Fruit fly (Drosophila melanogaster): Measurements from ENCODE around the gene CG4884.

CG4884 gene

dm6 chr3R:27947682-27948245 is 11.3 kb downstream of the CG4884 start, which contains the start of gene mfrn (continued):
- TF ChIP-seq HmgZ (tag; optimal IDR thresholded peaks at IDR 0.05) (peak; percentile 30), Side (GFP tag; optimal IDR thresholded peaks at IDR 0.05) (no peak), gfzf (GFP tag; optimal IDR thresholded peaks at IDR 0.05) (peak; percentile 84), CG16779 (GFP tag; IDR thresholded peaks at IDR 0.05) (no peak), CG31441 (GFP tag; IDR thresholded peaks at IDR 0.05) (no peak), sima (GFP tag; optimal IDR thresholded peaks at IDR 0.05) (no peak), MESR4 (GFP tag; optimal IDR thresholded peaks at IDR 0.05) (peak; percentile 74), amos (GFP tag; IDR thresholded peaks at IDR 0.05; ENCODE audit: partially characterized antibody) (peak; percentile 26; the same call in 1 of the 2 replicates), CG15073 (GFP tag; optimal IDR thresholded peaks at IDR 0.05) (no peak), NFAT (GFP tag; IDR thresholded peaks at IDR 0.05) (no peak), repo (GFP tag; optimal IDR thresholded peaks at IDR 0.05) (no peak), CG15479 (GFP tag; optimal IDR thresholded peaks at IDR 0.05) (peak; percentile 36), CG11504 (tag; optimal IDR thresholded peaks at IDR 0.05) (no peak), BtbVII (GFP tag; optimal IDR thresholded peaks at IDR 0.05) (no peak), CG6854 (GFP tag; optimal IDR thresholded peaks at IDR 0.05) (no peak), insv (GFP tag; optimal IDR thresholded peaks at IDR 0.05) (no peak), CG8290 (GFP tag; optimal IDR thresholded peaks at IDR 0.05) (no peak), CG8290 (tag; optimal IDR thresholded peaks at IDR 0.05) (peak in 1 of 2 experiments; percentile 35), chn (GFP tag; optimal IDR thresholded peaks at IDR 0.05) (peak; percentile 10), CG17912 (GFP tag; optimal IDR thresholded peaks at IDR 0.05) (no peak), CG13287 (GFP tag; IDR thresholded peaks at IDR 0.05; ENCODE audit: partially characterized antibody) (peak; percentile 26; the same call in 1 of the 2 replicates), pzg (GFP tag; optimal IDR thresholded peaks at IDR 0.05) (peak; percentile 68), lab (GFP tag; optimal IDR thresholded peaks at IDR 0.05) (no peak), esg (GFP tag; conservative IDR thresholded peaks at IDR 0.05) (no peak), dm (GFP tag; optimal IDR thresholded peaks at IDR 0.05) (peak; percentile 62), klu (GFP tag; IDR thresholded peaks at IDR 0.05) (peak; percentile 16; the same call in 1 of the 2 replicates), Med (GFP tag) (peak; percentile 69), zfh1 (GFP tag; IDR thresholded peaks at IDR 0.05) (0 out of 3 replicates have a peak, but pooled peaks have one; percentile 14), CG34224 (GFP tag; IDR thresholded peaks at IDR 0.05; ENCODE audit: partially characterized antibody) (peak; percentile 29; the same call in 1 of the 3 replicates), CG9797 (GFP tag; optimal IDR thresholded peaks at IDR 0.05) (peak; percentile 66), Bgb (GFP tag; IDR thresholded peaks at IDR 0.05; ENCODE audit: partially characterized antibody) (peak; percentile 39; the same call in 1 of the 2 replicates), row (GFP tag; IDR thresholded peaks at IDR 0.05) (peak; percentile 5; the same call in 1 of the 3 replicates), tll (GFP tag; optimal IDR thresholded peaks at IDR 0.05) (no peak), CG10267 (tag; optimal IDR thresholded peaks at IDR 0.05) (no peak), CG4404 (GFP tag; IDR thresholded peaks at IDR 0.05) (no peak), D19A (tag; optimal IDR thresholded peaks at IDR 0.05) (no peak), Ets97D (GFP tag; optimal IDR thresholded peaks at IDR 0.05) (no peak), ro (GFP tag; IDR thresholded peaks at IDR 0.05) (no peak), seq (GFP tag; IDR thresholded peaks at IDR 0.05) (no peak), exex (tag; optimal IDR thresholded peaks at IDR 0.05) (no peak)
